Worm (Caenorhabditis elegans) whole organism, mixed stage, embryonic: ENCODE results near the gene clec-161.

Experiments
- elt-1 ChIP-seq: sonication (generic microtip); optimal IDR thresholded peaks from 2 replicates; lab custom pipeline; 2017; ENCODE audit warnings: missing genetic modification characterization, mild to moderate bottlenecking, missing compliant biosample characterization, antibody characterized with exemption, moderate library complexity, borderline replicate concordance; ENCODE audit not compliant: insufficient read depth
- elt-3 ChIP-seq: fragments of 150-350 bp; optimal IDR thresholded peaks from 2 replicates; lab custom pipeline; 2014; ENCODE audit warnings: missing biosample characterization, missing genetic modification characterization
- mab-5 ChIP-seq: fragments of 150-350 bp; optimal IDR thresholded peaks from 2 replicates; lab custom pipeline; 2014; ENCODE audit warnings: missing biosample characterization, missing genetic modification characterization
- mep-1 ChIP-seq: fragments of 150-350 bp; optimal IDR thresholded peaks from 2 replicates; lab custom pipeline; 2017; ENCODE audit warnings: missing biosample characterization, missing genetic modification reagents, missing genetic modification characterization, inconsistent platforms
- nhr-12 ChIP-seq: fragments of 150-350 bp; optimal IDR thresholded peaks from 2 replicates; lab custom pipeline; 2014; ENCODE audit warnings: missing biosample characterization, missing genetic modification characterization
- nhr-237 ChIP-seq: fragments of 150-350 bp; optimal IDR thresholded peaks from 2 replicates; lab custom pipeline; 2014; ENCODE audit warnings: missing biosample characterization, missing genetic modification characterization
- nhr-28 ChIP-seq: fragments of 150-350 bp; optimal IDR thresholded peaks from 2 replicates; lab custom pipeline; 2014; ENCODE audit warnings: missing biosample characterization, missing genetic modification characterization
- sptf-1 ChIP-seq: sonication (generic microtip); optimal IDR thresholded peaks from 2 replicates; lab custom pipeline; 2017; ENCODE audit warnings: mild to moderate bottlenecking, missing genetic modification characterization, moderate library complexity, missing compliant biosample characterization
- tbx-8 ChIP-seq: fragments of 200-800 bp; sonication (Bioruptor generic); optimal IDR thresholded peaks from 2 replicates; lab custom pipeline; 2018; ENCODE audit warnings: mild to moderate bottlenecking, missing genetic modification characterization, moderate library complexity, missing compliant biosample characterization
- unc-39 ChIP-seq: fragments of 150-350 bp; optimal IDR thresholded peaks from 2 replicates; lab custom pipeline; 2014; ENCODE audit warnings: missing biosample characterization, missing genetic modification characterization
- unc-62 ChIP-seq: fragments of 150-350 bp; optimal IDR thresholded peaks from 2 replicates; lab custom pipeline; 2014; ENCODE audit warnings: missing biosample characterization, missing genetic modification reagents, missing genetic modification characterization
- zip-8 ChIP-seq: fragments of 150-350 bp; optimal IDR thresholded peaks from 2 replicates; lab custom pipeline; 2014; ENCODE audit warnings: missing biosample characterization, missing genetic modification characterization
- ztf-11 ChIP-seq: fragments of 150-350 bp; optimal IDR thresholded peaks from 2 replicates; lab custom pipeline; 2014; ENCODE audit warnings: missing biosample characterization, missing genetic modification characterization

ce11 chrIII:9617599-9618262 is 9.2 kb upstream of the clec-161 start:
- no peak for TF ChIP-seq nhr-12 (tag; lab: Kevin White, UChicago)
- TF ChIP-seq nhr-237 (tag; lab: Kevin White, UChicago), result no peak
- TF ChIP-seq sptf-1 (tag; lab: Kevin White, UChicago), result no peak
- TF ChIP-seq elt-1 (tag; lab: Kevin White, UChicago), result no peak
- TF ChIP-seq nhr-28 (tag; lab: Kevin White, UChicago), result no peak
- no peak for TF ChIP-seq mab-5
- TF ChIP-seq zip-8, result no peak
- no peak for TF ChIP-seq tbx-8
- no peak for TF ChIP-seq ztf-11 (tag; lab: Kevin White, UChicago)
- TF ChIP-seq unc-39 (tag; lab: Kevin White, UChicago), result no peak
- TF ChIP-seq elt-3, result no peak
- TF ChIP-seq unc-62, result no peak
- no peak for TF ChIP-seq mep-1
